Fruit fly (Drosophila melanogaster): ENCODE data around the gene Cox10.

Cox10 gene

dm6 chr2L:10344029-10344606, 12.8 kb downstream of the Cox10 start, which contains the start of gene Frmd5 (continued):
- TF ChIP-seq Xrp1 (GFP tag; IDR thresholded peaks at IDR 0.05) (no peak), Sox102F (GFP tag; optimal IDR thresholded peaks at IDR 0.05) (no peak), Dek (tag; optimal IDR thresholded peaks at IDR 0.05) (no peak), D19A (tag; optimal IDR thresholded peaks at IDR 0.05) (no peak), CG1603 (tag; optimal IDR thresholded peaks at IDR 0.05) (peak; percentile 5), fd3F (GFP tag; optimal IDR thresholded peaks at IDR 0.05) (no peak), fru (optimal IDR thresholded peaks at IDR 0.05) (no peak), bigmax (GFP tag; optimal IDR thresholded peaks at IDR 0.05) (no peak), CG1602 (GFP tag; optimal IDR thresholded peaks at IDR 0.05) (no peak), CG3726 (GFP tag; IDR thresholded peaks at IDR 0.05) (no peak), scrt (GFP tag; optimal IDR thresholded peaks at IDR 0.05) (no peak), CG17568 (GFP tag; optimal IDR thresholded peaks at IDR 0.05) (no peak), GATAe (GFP tag; conservative IDR thresholded peaks at IDR 0.05) (no peak), Mrtf (GFP tag; IDR thresholded peaks at IDR 0.05) (no peak), CrebB (tag; optimal IDR thresholded peaks at IDR 0.05) (no peak), CG12155 (GFP tag; optimal IDR thresholded peaks at IDR 0.05) (no peak), NfI (GFP tag; optimal IDR thresholded peaks at IDR 0.05) (no peak), da (GFP tag; optimal IDR thresholded peaks at IDR 0.05) (no peak), disco-r (GFP tag; optimal IDR thresholded peaks at IDR 0.05) (no peak), CG3065 (GFP tag; optimal IDR thresholded peaks at IDR 0.05) (no peak), gsb (GFP tag; IDR thresholded peaks at IDR 0.05) (no peak), lab (GFP tag; optimal IDR thresholded peaks at IDR 0.05) (no peak), CG1233 (GFP tag; optimal IDR thresholded peaks at IDR 0.05) (no peak), CG4730 (GFP tag; IDR thresholded peaks at IDR 0.05) (no peak), hb (GFP tag; IDR thresholded peaks at IDR 0.05; ENCODE audit: partially characterized antibody) (no peak), CG34376 (GFP tag; optimal IDR thresholded peaks at IDR 0.05) (no peak), Six4 (GFP tag; optimal IDR thresholded peaks at IDR 0.05) (no peak), Gsc (GFP tag; IDR thresholded peaks at IDR 0.05) (no peak), sna (GFP tag; IDR thresholded peaks at IDR 0.05; ENCODE audit: partially characterized antibody) (peak; percentile 44; the same call in 1 of the 2 replicates), crp (GFP tag; optimal IDR thresholded peaks at IDR 0.05) (peak in 1 of 2 experiments; percentile 54), CG14710 (tag; optimal IDR thresholded peaks at IDR 0.05) (no peak), Hsf (GFP tag; optimal IDR thresholded peaks at IDR 0.05) (no peak), NC2α (GFP tag; optimal IDR thresholded peaks at IDR 0.05) (no peak), ac (GFP tag; optimal IDR thresholded peaks at IDR 0.05) (no peak), CG7786 (GFP tag; optimal IDR thresholded peaks at IDR 0.05) (no peak), YL-1 (GFP tag; optimal IDR thresholded peaks at IDR 0.05) (no peak), zen2 (GFP tag; IDR thresholded peaks at IDR 0.05; ENCODE audit: partially characterized antibody) (0 out of 3 replicates have a peak, but pooled peaks have one; percentile 28), Nf-YB (GFP tag; optimal IDR thresholded peaks at IDR 0.05) (no peak), fd102C (GFP tag; optimal IDR thresholded peaks at IDR 0.05) (no peak), en (GFP tag; optimal IDR thresholded peaks at IDR 0.05) (no peak), Neu2 (GFP tag; optimal IDR thresholded peaks at IDR 0.05; ENCODE audit: borderline replicate concordance) (peak; percentile 62), nom (GFP tag; optimal IDR thresholded peaks at IDR 0.05) (no peak), CG13424 (tag; optimal IDR thresholded peaks at IDR 0.05) (no peak), Optix (GFP tag; IDR thresholded peaks at IDR 0.05) (no peak), CG6272 (GFP tag; IDR thresholded peaks at IDR 0.05) (no peak), sisA (GFP tag; IDR thresholded peaks at IDR 0.05) (no peak), lov (optimal IDR thresholded peaks at IDR 0.05) (no peak), lov (GFP tag; IDR thresholded peaks at IDR 0.05) (no peak), tup (GFP tag; optimal IDR thresholded peaks at IDR 0.05) (no peak), CG2202 (tag; optimal IDR thresholded peaks at IDR 0.05) (no peak), Opbp (GFP tag; IDR thresholded peaks at IDR 0.05; ENCODE audit: partially characterized antibody) (peak; percentile 67; the same call in 2 of the 3 replicates)

All from whole organism, embryonic.